Worm (Caenorhabditis elegans) whole organism, L4 larva: ENCODE data around the gene try-9.

Experiments
- R02D3.7 ChIP-seq: fragments of 150-350 bp; sonication (generic microtip); optimal IDR thresholded peaks from 3 replicates; lab custom pipeline; 2014; ENCODE audit warnings: missing biosample characterization, missing genetic modification characterization
- ama-1 ChIP-seq: fragments of 150-350 bp; optimal IDR thresholded peaks from 2 replicates; lab custom pipeline; 2014; ENCODE audit warnings: inconsistent platforms, mixed read lengths
- daf-16 ChIP-seq, 3 experiments: sonication (generic microtip); optimal IDR thresholded peaks; 2 replicates each; lab custom pipeline; 2016 to 2017; ENCODE audit warnings: missing genetic modification characterization in 3 of 3, missing genetic modification reagents in 3 of 3, mild to moderate bottlenecking in 2 of 3, missing compliant biosample characterization in 2 of 3, missing biosample characterization in 1 of 3, moderate library complexity in 1 of 3
- dmd-9 ChIP-seq: fragments of 200-800 bp; sonication (Bioruptor generic); IDR thresholded peaks from 2 replicates; pipeline ENCODE4 v1.3.6; 2022; ENCODE audit warnings: missing genetic modification reagents, missing genetic modification characterization, missing compliant biosample characterization
- fos-1 ChIP-seq: fragments of 150-350 bp; optimal IDR thresholded peaks from 2 replicates; lab custom pipeline; 2014; ENCODE audit warnings: missing biosample characterization, missing genetic modification characterization
- lir-3 ChIP-seq: sonication (generic microtip); optimal IDR thresholded peaks from 2 replicates; lab custom pipeline; 2016; ENCODE audit warnings: mild to moderate bottlenecking, missing genetic modification characterization, missing compliant biosample characterization
- mdl-1 ChIP-seq, 2 experiments: fragments of 150-350 bp in 1 of 2; sonication (generic microtip) in 1 of 2; optimal IDR thresholded peaks; 2 replicates each; lab custom pipeline; 2014 to 2017; ENCODE audit warnings: missing biosample characterization in 2 of 2, missing genetic modification characterization in 2 of 2
- mes-2 ChIP-seq: sonication (generic microtip); optimal IDR thresholded peaks from 2 replicates; lab custom pipeline; 2016; ENCODE audit warnings: missing genotype, mild to moderate bottlenecking, missing genetic modification characterization, missing compliant biosample characterization; ENCODE audit not compliant: poor library complexity, severe bottlenecking
- nhr-76 ChIP-seq: fragments of 150-350 bp; optimal IDR thresholded peaks from 2 replicates; lab custom pipeline; 2014; ENCODE audit warnings: missing biosample characterization, missing genetic modification characterization
- unc-62 ChIP-seq, 3 experiments: fragments of 150-350 bp in 1 of 3; sonication (generic microtip); optimal IDR thresholded peaks in 2 of 3; peaks in 1 of 3; 1 replicate in 1 of 3; 2 replicates in 2 of 3; lab custom pipeline; 2014 to 2017; ENCODE audit warnings: missing biosample characterization in 3 of 3, missing genetic modification characterization in 3 of 3, missing genetic modification reagents in 3 of 3, missing genotype in 1 of 3

ce11 chrII:4369715-4370114, 1.7 kb downstream of the try-9 start:
- TF ChIP-seq fos-1 (tag; lab: Kevin White, UChicago) (no peak), ama-1 (no peak), R02D3.7 (tag; lab: Kevin White, UChicago) (no peak), unc-62 (GFP tag; optimal IDR thresholded peaks at IDR 0.05 in 1 of 2; lab: Kevin White, UChicago) (no peak), unc-62 (tag; optimal IDR thresholded peaks at IDR 0.05; lab: Kevin White, UChicago) (no peak), nhr-76 (tag; lab: Kevin White, UChicago) (no peak), mes-2 (no peak), lir-3 (tag; lab: Kevin White, UChicago) (no peak), dmd-9 (GFP tag; lab: Robert Waterston, UW) (no peak), daf-16 (GFP tag; optimal IDR thresholded peaks at IDR 0.05; lab: Kevin White, UChicago) (no peak), daf-16 (tag; optimal IDR thresholded peaks at IDR 0.05; lab: Kevin White, UChicago) (no peak), mdl-1 (tag; optimal IDR thresholded peaks at IDR 0.05; lab: Kevin White, UChicago) (no peak)
